Fruit fly (Drosophila melanogaster) whole organism, embryonic: ENCODE data around the gene Cyp28d2.

Experiments used
- BEAF-32 ChIP-seq: fragments of 200-800 bp; sonication (Bioruptor generic); optimal IDR thresholded peaks from 3 replicates; lab custom pipeline; 2017; ENCODE audit warnings: missing biosample characterization, missing genetic modification characterization, mild to moderate bottlenecking, moderate library complexity, missing genetic modification reagents
- Blimp-1 ChIP-seq: fragments of 200-800 bp; sonication (Bioruptor generic); optimal IDR thresholded peaks from 3 replicates; lab custom pipeline; 2018; ENCODE audit warnings: missing biosample characterization, missing genetic modification characterization, mild to moderate bottlenecking, moderate library complexity, missing genetic modification reagents
- CG11247 ChIP-seq: fragments of 200-800 bp; sonication (Bioruptor generic); IDR thresholded peaks from 2 replicates; pipeline ENCODE4 v1.3.6; 2022; ENCODE audit warnings: missing biosample characterization, missing genetic modification characterization
- CG11560 ChIP-seq: fragments of 200-800 bp; sonication (Bioruptor generic); IDR thresholded peaks from 3 replicates; pipeline ENCODE4 v1.3.6; 2022; ENCODE audit warnings: missing biosample characterization, missing genetic modification characterization
- CG11723 ChIP-seq: fragments of 200-800 bp; sonication (Bioruptor generic); optimal IDR thresholded peaks from 2 replicates; lab custom pipeline; 2017; ENCODE audit warnings: missing biosample characterization, mild to moderate bottlenecking, missing genetic modification characterization
- CG12219 ChIP-seq: fragments of 200-800 bp; sonication (Bioruptor generic); optimal IDR thresholded peaks from 3 replicates; lab custom pipeline; 2018; ENCODE audit warnings: missing biosample characterization, mild to moderate bottlenecking, missing genetic modification characterization
- CG12236 ChIP-seq: fragments of 200-800 bp; sonication (Bioruptor generic); optimal IDR thresholded peaks from 2 replicates; lab custom pipeline; 2016; ENCODE audit warnings: missing biosample characterization, missing genetic modification characterization
- CG13123 ChIP-seq: fragments of 200-800 bp; sonication (Bioruptor generic); optimal IDR thresholded peaks from 2 replicates; lab custom pipeline; 2016; ENCODE audit warnings: missing biosample characterization, missing genetic modification characterization
- CG14014 ChIP-seq: fragments of 200-800 bp; sonication (Bioruptor generic); IDR thresholded peaks from 2 replicates; pipeline ENCODE4 v1.3.6; 2022; ENCODE audit warnings: missing biosample characterization, missing genetic modification characterization
- CG15011 ChIP-seq: fragments of 200-800 bp; sonication (Bioruptor generic); optimal IDR thresholded peaks from 3 replicates; lab custom pipeline; 2018; ENCODE audit warnings: missing biosample characterization, mild to moderate bottlenecking, missing genetic modification characterization
- CG17568 ChIP-seq: fragments of 200-800 bp; sonication (Bioruptor generic); optimal IDR thresholded peaks from 2 replicates; lab custom pipeline; 2018; ENCODE audit warnings: missing biosample characterization, mild to moderate bottlenecking, missing genetic modification characterization, moderate library complexity
- CG17829 ChIP-seq: fragments of 200-800 bp; optimal IDR thresholded peaks from 2 replicates; lab custom pipeline; 2019; ENCODE audit warnings: missing biosample characterization, mild to moderate bottlenecking, missing genetic modification characterization, moderate library complexity
- CG1832 ChIP-seq: fragments of 200-800 bp; sonication (Bioruptor generic); optimal IDR thresholded peaks from 2 replicates; lab custom pipeline; 2017; ENCODE audit warnings: missing biosample characterization, mild to moderate bottlenecking, missing genetic modification characterization, inconsistent platforms
- CG18476 ChIP-seq: fragments of 200-800 bp; sonication (Bioruptor generic); optimal IDR thresholded peaks from 2 replicates; lab custom pipeline; 2016; ENCODE audit warnings: missing biosample characterization, mild to moderate bottlenecking, missing genetic modification characterization
- CG18599 ChIP-seq: fragments of 200-800 bp; sonication (Bioruptor generic); optimal IDR thresholded peaks from 3 replicates; lab custom pipeline; 2017; ENCODE audit warnings: missing biosample characterization, missing genetic modification characterization, mild to moderate bottlenecking, moderate library complexity, missing genetic modification reagents
- CG2202 ChIP-seq: fragments of 200-800 bp; sonication (Bioruptor generic); optimal IDR thresholded peaks from 2 replicates; lab custom pipeline; 2018; ENCODE audit warnings: missing biosample characterization, mild to moderate bottlenecking, missing genetic modification characterization
- CG3163 ChIP-seq: fragments of 200-800 bp; sonication (Bioruptor generic); optimal IDR thresholded peaks from 3 replicates; lab custom pipeline; 2016; ENCODE audit warnings: missing biosample characterization, missing genetic modification characterization
- CG3281 ChIP-seq: fragments of 200-800 bp; sonication (Bioruptor generic); optimal IDR thresholded peaks from 3 replicates; lab custom pipeline; 2017; ENCODE audit warnings: missing biosample characterization, mild to moderate bottlenecking, missing genetic modification characterization
- CG43689 ChIP-seq: fragments of 200-800 bp; sonication (Bioruptor generic); IDR thresholded peaks from 2 replicates; pipeline ENCODE4 v1.3.6; 2022; ENCODE audit warnings: missing biosample characterization, missing genetic modification characterization
- CG6272 ChIP-seq: fragments of 200-800 bp; sonication (Bioruptor generic); IDR thresholded peaks from 2 replicates; pipeline ENCODE4 v1.3.6; 2022; ENCODE audit warnings: missing biosample characterization, missing genetic modification characterization
- CG6813 ChIP-seq: fragments of 200-800 bp; sonication (Bioruptor generic); optimal IDR thresholded peaks from 2 replicates; lab custom pipeline; 2017; ENCODE audit warnings: missing biosample characterization, missing genetic modification characterization, mild to moderate bottlenecking, moderate library complexity, missing genetic modification reagents
- CG8765 ChIP-seq: fragments of 200-800 bp; sonication (Bioruptor generic); IDR thresholded peaks from 2 replicates; pipeline ENCODE4 v1.3.6; 2022; ENCODE audit warnings: missing biosample characterization, missing genetic modification characterization
- CkIIα-i1 ChIP-seq: fragments of 200-800 bp; sonication (Bioruptor generic); IDR thresholded peaks from 2 replicates; pipeline ENCODE4 v1.3.6; 2022; ENCODE audit warnings: missing biosample characterization, missing genetic modification characterization
- D ChIP-seq, 2 experiments: fragments of 200-800 bp in 1 of 2; fragments of >200 bp in 1 of 2; sonication (Bioruptor generic) in 1 of 2; optimal IDR thresholded peaks; 2 replicates in 1 of 2; 3 replicates in 1 of 2; lab custom pipeline; 2017; ENCODE audit warnings: mild to moderate bottlenecking in 1 of 2, missing biosample characterization in 1 of 2, missing genetic modification characterization in 1 of 2, missing genetic modification reagents in 1 of 2
- Dip3 ChIP-seq: fragments of 200-800 bp; sonication (Bioruptor generic); optimal IDR thresholded peaks from 3 replicates; lab custom pipeline; 2016; ENCODE audit warnings: missing biosample characterization, missing genetic modification characterization
- Eip74EF ChIP-seq, 2 experiments: fragments of 200-800 bp in 1 of 2; fragments of >200 bp in 1 of 2; sonication (Bioruptor generic) in 1 of 2; optimal IDR thresholded peaks; 2 replicates each; lab custom pipeline; 2017 to 2019; ENCODE audit warnings: missing biosample characterization in 2 of 2, missing genetic modification characterization in 2 of 2, mild to moderate bottlenecking in 1 of 2, moderate library complexity in 1 of 2
- Elba2 ChIP-seq: fragments of 200-800 bp; sonication (Bioruptor generic); optimal IDR thresholded peaks from 3 replicates; lab custom pipeline; 2016; ENCODE audit warnings: missing biosample characterization, missing genetic modification characterization
- H2.0 ChIP-seq: fragments of 200-800 bp; sonication (Bioruptor generic); IDR thresholded peaks from 2 replicates; pipeline ENCODE4 v1.3.6; 2022; ENCODE audit warnings: missing biosample characterization, missing genetic modification characterization
- HmgZ ChIP-seq: fragments of 200-800 bp; sonication (Bioruptor generic); optimal IDR thresholded peaks from 2 replicates; lab custom pipeline; 2018; ENCODE audit warnings: missing biosample characterization, mild to moderate bottlenecking, missing genetic modification characterization
- Jarid2 ChIP-seq: fragments of 200-800 bp; sonication (Bioruptor generic); optimal IDR thresholded peaks from 3 replicates; lab custom pipeline; 2017; ENCODE audit warnings: mild to moderate bottlenecking, missing biosample characterization, missing genetic modification reagents, missing genetic modification characterization
- Myb ChIP-seq: fragments of 200-800 bp; sonication (Bioruptor generic); optimal IDR thresholded peaks from 2 replicates; lab custom pipeline; 2016; ENCODE audit warnings: missing biosample characterization, missing genetic modification characterization
- Six4 ChIP-seq: fragments of 200-800 bp; sonication (Bioruptor generic); optimal IDR thresholded peaks from 2 replicates; lab custom pipeline; 2016; ENCODE audit warnings: missing biosample characterization, missing genetic modification characterization
- Usf ChIP-seq: fragments of 200-800 bp; sonication (Bioruptor generic); optimal IDR thresholded peaks from 2 replicates; lab custom pipeline; 2017; ENCODE audit warnings: missing genotype, missing biosample characterization, missing genetic modification characterization
- al ChIP-seq: fragments of 200-800 bp; sonication (Bioruptor generic); IDR thresholded peaks from 2 replicates; pipeline ENCODE4 v1.3.6; 2022; ENCODE audit warnings: missing biosample characterization, missing genetic modification characterization
- br ChIP-seq: fragments of >200 bp; optimal IDR thresholded peaks from 2 replicates; lab custom pipeline; 2017
- bsh ChIP-seq, 2 experiments: fragments of 200-800 bp; sonication (Bioruptor generic); optimal IDR thresholded peaks; 2 replicates each; lab custom pipeline; 2017 to 2018; ENCODE audit warnings: mild to moderate bottlenecking in 2 of 2, missing biosample characterization in 2 of 2, missing genetic modification characterization in 2 of 2, moderate library complexity in 1 of 2
- chif ChIP-seq, 2 experiments: fragments of 200-800 bp; sonication (Bioruptor generic); optimal IDR thresholded peaks; 3 replicates each; lab custom pipeline; 2016; ENCODE audit warnings: missing biosample characterization in 2 of 2, missing genetic modification characterization in 2 of 2
- cwo ChIP-seq: fragments of 200-800 bp; sonication (Bioruptor generic); optimal IDR thresholded peaks from 3 replicates; lab custom pipeline; 2017; ENCODE audit warnings: missing biosample characterization, missing genetic modification characterization, mild to moderate bottlenecking, moderate library complexity, missing genetic modification reagents
- fd102C ChIP-seq: fragments of 200-800 bp; sonication (Bioruptor generic); optimal IDR thresholded peaks from 2 replicates; lab custom pipeline; 2018; ENCODE audit warnings: missing biosample characterization, mild to moderate bottlenecking, missing genetic modification characterization, moderate library complexity
- gcm ChIP-seq: fragments of 200-800 bp; sonication (Bioruptor generic); optimal IDR thresholded peaks from 2 replicates; lab custom pipeline; 2019; ENCODE audit warnings: missing biosample characterization, mild to moderate bottlenecking, missing genetic modification characterization, moderate library complexity
- gt ChIP-seq: fragments of 200-800 bp; sonication (Bioruptor generic); IDR thresholded peaks from 2 replicates; pipeline ENCODE4 v1.3.6; 2022; ENCODE audit warnings: missing biosample characterization, missing genetic modification characterization
- hkb ChIP-seq, 2 experiments: fragments of 200-800 bp in 1 of 2; fragments of >200 bp in 1 of 2; sonication (Bioruptor generic) in 1 of 2; IDR thresholded peaks in 1 of 2; optimal IDR thresholded peaks in 1 of 2; 2 replicates each; pipeline versions ENCODE4 v1.3.6 to Lab custom; 2017 to 2022; ENCODE audit warnings: missing biosample characterization in 1 of 2, missing genetic modification characterization in 1 of 2
- lola ChIP-seq, 3 experiments: fragments of >200 bp in 2 of 3; fragments of 200-800 bp in 1 of 3; sonication (Bioruptor generic) in 1 of 3; optimal IDR thresholded peaks; 2 replicates each; lab custom pipeline; 2017 to 2019; ENCODE audit warnings: missing biosample characterization in 3 of 3, missing genetic modification characterization in 3 of 3, mild to moderate bottlenecking in 1 of 3, moderate library complexity in 1 of 3
- mirr ChIP-seq: fragments of 200-800 bp; sonication (Bioruptor generic); optimal IDR thresholded peaks from 3 replicates; lab custom pipeline; 2018; ENCODE audit warnings: missing biosample characterization, mild to moderate bottlenecking, missing genetic modification characterization
- ranshi ChIP-seq: fragments of 200-800 bp; sonication (Bioruptor generic); IDR thresholded peaks from 2 replicates; pipeline ENCODE4 v1.3.6; 2022; ENCODE audit warnings: missing biosample characterization, missing genetic modification characterization
- sim ChIP-seq: fragments of 200-800 bp; sonication (Bioruptor generic); IDR thresholded peaks from 2 replicates; pipeline ENCODE4 v1.3.6; 2022; ENCODE audit warnings: missing biosample characterization, missing genetic modification characterization
- wdn ChIP-seq: fragments of 200-800 bp; sonication (Bioruptor generic); IDR thresholded peaks from 2 replicates; pipeline ENCODE4 v1.3.6; 2022; ENCODE audit warnings: missing biosample characterization, missing genetic modification characterization
- wek ChIP-seq: fragments of 200-800 bp; sonication (Bioruptor generic); optimal IDR thresholded peaks from 3 replicates; lab custom pipeline; 2018; ENCODE audit warnings: missing biosample characterization, mild to moderate bottlenecking, missing genetic modification characterization, moderate library complexity
- yki ChIP-seq: fragments of >200 bp; optimal IDR thresholded peaks from 3 replicates; lab custom pipeline; 2018

The Cyp28d2 gene

DNA sequence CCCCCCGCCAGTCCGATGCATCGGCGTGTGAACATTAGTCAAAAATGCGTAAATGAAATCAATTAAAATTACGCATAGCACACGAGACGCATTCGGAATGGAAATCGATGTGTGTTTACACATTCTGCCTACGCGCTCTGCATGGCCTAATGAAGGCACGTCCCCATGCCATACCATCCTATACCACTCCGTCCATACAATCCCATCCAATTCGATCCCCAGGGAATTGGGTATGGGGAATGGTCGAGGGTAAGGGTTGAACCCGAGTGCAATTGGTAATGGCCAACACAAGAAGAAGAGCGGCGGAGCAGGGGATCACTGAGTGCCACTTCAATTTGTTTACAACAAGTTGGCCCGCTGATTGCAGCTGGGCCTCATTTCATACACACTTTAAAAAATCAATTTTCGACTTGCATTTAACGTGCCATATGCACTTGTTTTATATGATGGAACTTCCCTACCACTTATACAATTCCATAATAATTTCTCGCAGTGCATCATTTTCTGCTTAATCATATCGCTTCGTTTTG, 38.4 kb downstream of the Cyp28d2 start (continued):
- TF ChIP-seq Dip3 (GFP tag; lab: Kevin White, UChicago), result no peak
- no peak for TF ChIP-seq CG43689
- TF ChIP-seq CG15011 (GFP tag; lab: Kevin White, UChicago), result no peak
- TF ChIP-seq BEAF-32 (GFP tag; lab: Kevin White, UChicago), result no peak
- peak; percentile 22 to 62 for TF ChIP-seq chif (GFP tag; optimal IDR thresholded peaks at IDR 0.05; lab: Kevin White, UChicago)
- TF ChIP-seq CG1832 (GFP tag; lab: Kevin White, UChicago), result no peak
- no peak for TF ChIP-seq CG18599 (GFP tag; lab: Kevin White, UChicago)
- TF ChIP-seq cwo (GFP tag; lab: Kevin White, UChicago), result no peak
- TF ChIP-seq br (lab: Kevin White, UChicago), result no peak
- no peak for TF ChIP-seq gt
- no peak for TF ChIP-seq CG11723
- no peak for TF ChIP-seq Usf (GFP tag; lab: Kevin White, UChicago)
- TF ChIP-seq mirr (GFP tag; lab: Kevin White, UChicago), result no peak
- no peak for TF ChIP-seq CG12236
- no peak for TF ChIP-seq yki (lab: Kevin White, UChicago)
- TF ChIP-seq Six4 (GFP tag; lab: Kevin White, UChicago), result peak; percentile 26
- no peak for TF ChIP-seq Eip74EF (GFP tag; optimal IDR thresholded peaks at IDR 0.05; lab: Kevin White, UChicago)
- no peak for TF ChIP-seq CG8765 (GFP tag; lab: Robert Waterston, UW)
- peak; percentile 7 for TF ChIP-seq wek (GFP tag; lab: Kevin White, UChicago)
- TF ChIP-seq CG17829 (tag; lab: Kevin White, UChicago), result peak; percentile 74
- no peak for TF ChIP-seq sim
- TF ChIP-seq fd102C (GFP tag; lab: Kevin White, UChicago), result no peak
- no peak for TF ChIP-seq gcm (GFP tag; lab: Kevin White, UChicago)
- no peak for TF ChIP-seq CG18476 (GFP tag; lab: Kevin White, UChicago)
- 0 out of 2 replicates have a peak, but pooled peaks have one; percentile 34 for TF ChIP-seq ranshi (GFP tag; lab: Robert Waterston, UW)
- peak in 1 of 2 experiments; percentile 69 for TF ChIP-seq bsh (GFP tag; optimal IDR thresholded peaks at IDR 0.05; lab: Kevin White, UChicago)
- TF ChIP-seq CG17568 (GFP tag; lab: Kevin White, UChicago), result no peak
- TF ChIP-seq CG6272 (GFP tag; lab: Robert Waterston, UW), result no peak
- no peak for TF ChIP-seq CG3281
- peak; percentile 7 for TF ChIP-seq Myb
- peak; percentile 32; the same call in 1 of the 2 replicates for TF ChIP-seq H2.0
- no peak for TF ChIP-seq Elba2
- TF ChIP-seq CG11560 (tag; lab: Robert Waterston, UW), result no peak
- TF ChIP-seq lola (GFP tag; optimal IDR thresholded peaks at IDR 0.05; lab: Kevin White, UChicago), result peak in 1 of 3 experiments; percentile 58
- TF ChIP-seq CG3163 (GFP tag; lab: Kevin White, UChicago), result no peak
- no peak for TF ChIP-seq HmgZ (tag; lab: Kevin White, UChicago)
- no peak for TF ChIP-seq CG6813 (GFP tag; lab: Kevin White, UChicago)
- no peak for TF ChIP-seq CG14014 (GFP tag; lab: Robert Waterston, UW)
- no peak for TF ChIP-seq al (GFP tag; lab: Robert Waterston, UW)
- TF ChIP-seq CG2202 (tag; lab: Kevin White, UChicago), result peak; percentile 28
- TF ChIP-seq D (optimal IDR thresholded peaks at IDR 0.05; lab: Kevin White, UChicago), result no peak
- TF ChIP-seq D (GFP tag; optimal IDR thresholded peaks at IDR 0.05; lab: Kevin White, UChicago), result peak; percentile 44
- no peak for TF ChIP-seq wdn (GFP tag; lab: Robert Waterston, UW)
- peak; percentile 29 for TF ChIP-seq CG12219 (GFP tag; lab: Kevin White, UChicago)
- TF ChIP-seq CG13123 (GFP tag; lab: Kevin White, UChicago), result no peak
- TF ChIP-seq Jarid2 (GFP tag; lab: Kevin White, UChicago), result no peak
- TF ChIP-seq Blimp-1 (GFP tag; lab: Kevin White, UChicago), result peak; percentile 60
- no peak for TF ChIP-seq CG11247 (GFP tag; lab: Robert Waterston, UW)
- TF ChIP-seq CkIIα-i1 (GFP tag; lab: Robert Waterston, UW), result no peak
- no peak for TF ChIP-seq hkb (optimal IDR thresholded peaks at IDR 0.05; lab: Kevin White, UChicago)
- no peak for TF ChIP-seq hkb (GFP tag; IDR thresholded peaks at IDR 0.05; lab: Robert Waterston, UW)
